Worm (Caenorhabditis elegans) whole organism, L1 larva: ENCODE measurements around the gene twk-5.

Experiments used
- C34B4.2 ChIP-seq: sonication (generic microtip); optimal IDR thresholded peaks from 2 replicates; lab custom pipeline; 2017; ENCODE audit warnings: mild to moderate bottlenecking, missing genetic modification characterization, missing compliant biosample characterization
- F16B12.6 ChIP-seq: fragments of 150-350 bp; optimal IDR thresholded peaks from 2 replicates; lab custom pipeline; 2014; ENCODE audit warnings: missing biosample characterization, missing genetic modification characterization
- aha-1 ChIP-seq: fragments of 150-350 bp; optimal IDR thresholded peaks from 2 replicates; lab custom pipeline; 2014; ENCODE audit warnings: missing biosample characterization, missing genetic modification characterization
- aly-2 ChIP-seq: fragments of 150-350 bp; optimal IDR thresholded peaks from 2 replicates; lab custom pipeline; 2014; ENCODE audit warnings: missing biosample characterization, missing genetic modification characterization
- ama-1 ChIP-seq: fragments of 150-350 bp; optimal IDR thresholded peaks from 2 replicates; lab custom pipeline; 2014
- ceh-63 ChIP-seq: fragments of 200-800 bp; sonication (Bioruptor generic); optimal IDR thresholded peaks from 2 replicates; lab custom pipeline; 2018; ENCODE audit warnings: mild to moderate bottlenecking, missing genetic modification characterization, missing compliant biosample characterization
- ceh-8 ChIP-seq: fragments of 200-800 bp; sonication (Bioruptor generic); optimal IDR thresholded peaks from 2 replicates; lab custom pipeline; 2018; ENCODE audit warnings: mild to moderate bottlenecking, missing genetic modification characterization, moderate library complexity, missing compliant biosample characterization
- ceh-88 ChIP-seq: fragments of 200-800 bp; sonication (Bioruptor generic); IDR thresholded peaks from 2 replicates; pipeline ENCODE4 v1.3.6; 2022; ENCODE audit warnings: missing genetic modification characterization, missing compliant biosample characterization
- ceh-90 ChIP-seq: sonication (generic microtip); optimal IDR thresholded peaks from 2 replicates; lab custom pipeline; 2016; ENCODE audit warnings: missing genetic modification characterization, missing compliant biosample characterization
- ces-1 ChIP-seq: fragments of 150-350 bp; optimal IDR thresholded peaks from 2 replicates; lab custom pipeline; 2014; ENCODE audit warnings: missing biosample characterization, missing genetic modification reagents, missing genetic modification characterization
- dsc-1 ChIP-seq: sonication (generic microtip); optimal IDR thresholded peaks from 2 replicates; lab custom pipeline; 2016; ENCODE audit warnings: mild to moderate bottlenecking, missing genetic modification characterization, missing compliant biosample characterization
- egl-27 ChIP-seq, 2 experiments: fragments of 150-350 bp in 1 of 2; sonication (generic microtip); optimal IDR thresholded peaks; 3 replicates each; lab custom pipeline; 2017 to 2018; ENCODE audit warnings: missing biosample characterization in 2 of 2, missing genetic modification characterization in 2 of 2, missing genetic modification reagents in 2 of 2
- elt-3 ChIP-seq, 6 experiments: fragments of 150-350 bp in 1 of 6; sonication (generic microtip); optimal IDR thresholded peaks; 2 replicates each; lab custom pipeline; 2017 to 2018; ENCODE audit warnings: missing biosample characterization in 6 of 6, missing genetic modification characterization in 6 of 6, inconsistent platforms in 1 of 6
- fos-1 ChIP-seq: fragments of 150-350 bp; optimal IDR thresholded peaks from 2 replicates; lab custom pipeline; 2014; ENCODE audit warnings: missing biosample characterization, missing genetic modification characterization
- hlh-17 ChIP-seq: fragments of 200-800 bp; sonication (Bioruptor generic); optimal IDR thresholded peaks from 2 replicates; lab custom pipeline; 2018; ENCODE audit warnings: missing genetic modification characterization, mild to moderate bottlenecking, missing compliant biosample characterization, moderate library complexity, borderline replicate concordance
- hlh-4 ChIP-seq: sonication (generic microtip); optimal IDR thresholded peaks from 2 replicates; lab custom pipeline; 2016; ENCODE audit warnings: mild to moderate bottlenecking, missing genetic modification characterization, missing compliant biosample characterization
- irx-1 ChIP-seq: sonication (generic microtip); optimal IDR thresholded peaks from 2 replicates; lab custom pipeline; 2016; ENCODE audit warnings: missing genetic modification characterization, missing compliant biosample characterization
- jun-1 ChIP-seq: fragments of 150-350 bp; optimal IDR thresholded peaks from 2 replicates; lab custom pipeline; 2014; ENCODE audit warnings: missing biosample characterization, missing genetic modification reagents, missing genetic modification characterization
- lin-13 ChIP-seq: fragments of 150-350 bp; optimal IDR thresholded peaks from 2 replicates; lab custom pipeline; 2014; ENCODE audit warnings: missing biosample characterization, missing genetic modification reagents, missing genetic modification characterization
- lin-35 ChIP-seq, 2 experiments: fragments of 150-350 bp; optimal IDR thresholded peaks; 2 replicates each; lab custom pipeline; 2014; ENCODE audit warnings: missing biosample characterization in 2 of 2, missing genetic modification characterization in 2 of 2, missing genetic modification reagents in 2 of 2
- lin-39 ChIP-seq: fragments of 150-350 bp; optimal IDR thresholded peaks from 2 replicates; lab custom pipeline; 2014; ENCODE audit warnings: missing biosample characterization, missing genetic modification reagents, missing genetic modification characterization
- lsy-2 ChIP-seq, 2 experiments: fragments of 150-350 bp; optimal IDR thresholded peaks; 2 replicates each; lab custom pipeline; 2014; ENCODE audit warnings: missing biosample characterization in 2 of 2, missing genetic modification characterization in 2 of 2
- mab-9 ChIP-seq: fragments of 200-800 bp; sonication (Bioruptor generic); IDR thresholded peaks from 2 replicates; pipeline ENCODE4 v1.3.6; 2022; ENCODE audit warnings: missing genetic modification reagents, missing genetic modification characterization, missing compliant biosample characterization
- mdl-1 ChIP-seq, 2 experiments: fragments of 150-350 bp; optimal IDR thresholded peaks; 2 replicates each; lab custom pipeline; 2014 to 2017; ENCODE audit warnings: missing biosample characterization in 2 of 2, missing genetic modification characterization in 2 of 2, inconsistent platforms in 1 of 2
- mep-1 ChIP-seq: fragments of 150-350 bp; optimal IDR thresholded peaks from 2 replicates; lab custom pipeline; 2014; ENCODE audit warnings: missing biosample characterization, missing genetic modification characterization
- nhr-11 ChIP-seq: fragments of 150-350 bp; optimal IDR thresholded peaks from 2 replicates; lab custom pipeline; 2014; ENCODE audit warnings: missing biosample characterization, missing genetic modification characterization
- nhr-19 ChIP-seq: fragments of 200-800 bp; sonication (Bioruptor generic); conservative IDR thresholded peaks from 2 replicates; pipeline ENCODE4 v1.3.6; 2022; ENCODE audit warnings: missing genetic modification characterization, missing compliant biosample characterization
- nhr-20 ChIP-seq: sonication (generic microtip); optimal IDR thresholded peaks from 2 replicates; lab custom pipeline; 2016; ENCODE audit warnings: mild to moderate bottlenecking, missing genetic modification characterization, missing compliant biosample characterization
- nhr-237 ChIP-seq: fragments of 150-350 bp; optimal IDR thresholded peaks from 2 replicates; lab custom pipeline; 2014; ENCODE audit warnings: missing biosample characterization, missing genetic modification characterization
- nhr-28 ChIP-seq: fragments of 150-350 bp; optimal IDR thresholded peaks from 2 replicates; lab custom pipeline; 2014; ENCODE audit warnings: missing biosample characterization, missing genetic modification characterization
- nhr-47 ChIP-seq: sonication (generic microtip); optimal IDR thresholded peaks from 2 replicates; lab custom pipeline; 2016; ENCODE audit warnings: mild to moderate bottlenecking, missing genetic modification characterization, moderate library complexity, missing compliant biosample characterization
- nhr-71 ChIP-seq: sonication (generic microtip); optimal IDR thresholded peaks from 2 replicates; lab custom pipeline; 2016; ENCODE audit warnings: mild to moderate bottlenecking, missing genetic modification characterization, moderate library complexity, missing compliant biosample characterization
- nhr-76 ChIP-seq: sonication (generic microtip); optimal IDR thresholded peaks from 2 replicates; lab custom pipeline; 2017; ENCODE audit warnings: missing biosample characterization, missing genetic modification characterization
- nhr-77 ChIP-seq: fragments of 150-350 bp; optimal IDR thresholded peaks from 2 replicates; lab custom pipeline; 2014; ENCODE audit warnings: missing biosample characterization, missing genetic modification characterization
- nhr-84 ChIP-seq: sonication (generic microtip); optimal IDR thresholded peaks from 2 replicates; lab custom pipeline; 2017; ENCODE audit warnings: missing biosample characterization, missing genetic modification characterization
- nhr-90 ChIP-seq: sonication (generic microtip); optimal IDR thresholded peaks from 2 replicates; lab custom pipeline; 2016; ENCODE audit warnings: mild to moderate bottlenecking, missing genetic modification characterization, missing compliant biosample characterization; ENCODE audit not compliant: poor library complexity
- pax-3 ChIP-seq: fragments of 200-800 bp; sonication (Bioruptor generic); optimal IDR thresholded peaks from 2 replicates; lab custom pipeline; 2018; ENCODE audit warnings: mild to moderate bottlenecking, missing genetic modification characterization, moderate library complexity, missing compliant biosample characterization
- pqm-1 ChIP-seq: sonication (generic microtip); optimal IDR thresholded peaks from 3 replicates; lab custom pipeline; 2017; ENCODE audit warnings: missing biosample characterization, missing genetic modification characterization
- rnt-1 ChIP-seq: sonication (generic microtip); optimal IDR thresholded peaks from 2 replicates; lab custom pipeline; 2016; ENCODE audit warnings: mild to moderate bottlenecking, missing genetic modification characterization, moderate library complexity, missing compliant biosample characterization
- skn-1 ChIP-seq: fragments of 150-350 bp; optimal IDR thresholded peaks from 2 replicates; lab custom pipeline; 2014; ENCODE audit warnings: missing biosample characterization, missing genetic modification characterization
- snu-23 ChIP-seq: sonication (generic microtip); optimal IDR thresholded peaks from 2 replicates; lab custom pipeline; 2016; ENCODE audit warnings: missing genetic modification characterization, missing compliant biosample characterization
- sox-4 ChIP-seq: sonication (generic microtip); optimal IDR thresholded peaks from 2 replicates; lab custom pipeline; 2016; ENCODE audit warnings: missing genetic modification characterization, missing compliant biosample characterization
- sptf-1 ChIP-seq: fragments of 150-350 bp; optimal IDR thresholded peaks from 2 replicates; lab custom pipeline; 2014; ENCODE audit warnings: missing biosample characterization, missing genetic modification characterization
- swsn-7 ChIP-seq: sonication (generic microtip); optimal IDR thresholded peaks from 2 replicates; lab custom pipeline; 2016; ENCODE audit warnings: missing genetic modification characterization, missing compliant biosample characterization
- tbx-2 ChIP-seq: sonication (generic microtip); optimal IDR thresholded peaks from 2 replicates; lab custom pipeline; 2016; ENCODE audit warnings: missing genetic modification characterization, missing compliant biosample characterization
- unc-62 ChIP-seq: fragments of 150-350 bp; optimal IDR thresholded peaks from 2 replicates; lab custom pipeline; 2014; ENCODE audit warnings: missing biosample characterization, missing genetic modification reagents, missing genetic modification characterization
- unc-86 ChIP-seq: sonication (generic microtip); optimal IDR thresholded peaks from 2 replicates; lab custom pipeline; 2016; ENCODE audit warnings: missing genetic modification characterization, missing compliant biosample characterization
- vab-15 ChIP-seq: sonication (generic microtip); optimal IDR thresholded peaks from 2 replicates; lab custom pipeline; 2017; ENCODE audit warnings: missing genotype, mild to moderate bottlenecking, missing genetic modification characterization, missing compliant biosample characterization
- xbp-1 ChIP-seq: sonication (generic microtip); optimal IDR thresholded peaks from 2 replicates; lab custom pipeline; 2016; ENCODE audit warnings: missing genetic modification characterization, missing compliant biosample characterization
- zag-1 ChIP-seq: fragments of 150-350 bp; optimal IDR thresholded peaks from 2 replicates; lab custom pipeline; 2014; ENCODE audit warnings: missing biosample characterization, missing genetic modification characterization

Gene twk-5

ce11 chrII:11473525-11474181 is 11.4 kb downstream of the twk-5 start, which contains the start of the genes metl-1 and W02B12.11 (continued):
- TF ChIP-seq jun-1 (tag; lab: Kevin White, UChicago) (peak; percentile 71), F16B12.6 (peak; percentile 54), hlh-17 (GFP tag; lab: Kevin White, UChicago) (no peak), nhr-47 (tag; lab: Kevin White, UChicago) (peak; percentile 91), nhr-11 (tag; lab: Kevin White, UChicago) (peak; percentile 49), xbp-1 (peak; percentile 85), hlh-4 (no peak), irx-1 (tag; lab: Kevin White, UChicago) (peak; percentile 74), nhr-19 (GFP tag; lab: Robert Waterston, UW) (peak; percentile 92), dsc-1 (tag; lab: Kevin White, UChicago) (peak; percentile 90), aly-2 (peak; percentile 29), nhr-77 (tag; lab: Kevin White, UChicago) (peak; percentile 39), nhr-237 (tag; lab: Kevin White, UChicago) (no peak), sptf-1 (tag; lab: Kevin White, UChicago) (no peak), rnt-1 (peak; percentile 93), C34B4.2 (tag; lab: Kevin White, UChicago) (no peak), swsn-7 (peak; percentile 90), ceh-88 (GFP tag; lab: Robert Waterston, UW) (0 out of 2 replicates have a peak, but pooled peaks have one; percentile 40), ceh-63 (GFP tag; lab: Kevin White, UChicago) (no peak), tbx-2 (tag; lab: Kevin White, UChicago) (peak; percentile 88), zag-1 (tag; lab: Kevin White, UChicago) (peak; percentile 46), unc-62 (no peak), nhr-90 (tag; lab: Kevin White, UChicago) (peak; percentile 92), nhr-71 (tag; lab: Kevin White, UChicago) (peak; percentile 92), nhr-84 (no peak), nhr-20 (peak; percentile 89), pax-3 (peak; percentile 52), lin-13 (GFP tag; lab: Kevin White, UChicago) (peak; percentile 67), vab-15 (tag; lab: Kevin White, UChicago) (no peak), nhr-76 (tag; lab: Kevin White, UChicago) (no peak), egl-27 (tag; optimal IDR thresholded peaks at IDR 0.05; lab: Kevin White, UChicago) (no peak), lin-39 (tag; lab: Kevin White, UChicago) (peak; percentile 88), lin-35 (GFP tag; optimal IDR thresholded peaks at IDR 0.05; lab: Kevin White, UChicago) (peak; percentile 83 to 85)

- TF ChIP-seq mep-1 (no peak), lsy-2 (tag; optimal IDR thresholded peaks at IDR 0.05; lab: Kevin White, UChicago) (no peak), mab-9 (no peak), nhr-84 (no peak), nhr-90 (tag; lab: Kevin White, UChicago) (peak; percentile 13), skn-1 (tag; lab: Kevin White, UChicago) (no peak), sptf-1 (tag; lab: Kevin White, UChicago) (no peak), ama-1 (lab: Kevin White, UChicago) (no peak), nhr-77 (tag; lab: Kevin White, UChicago) (no peak), ceh-90 (no peak), nhr-11 (tag; lab: Kevin White, UChicago) (no peak), nhr-47 (tag; lab: Kevin White, UChicago) (no peak), C34B4.2 (tag; lab: Kevin White, UChicago) (no peak), lin-35 (GFP tag; optimal IDR thresholded peaks at IDR 0.05; lab: Kevin White, UChicago) (peak in 1 of 2 experiments; percentile 56), hlh-4 (no peak), mdl-1 (tag; optimal IDR thresholded peaks at IDR 0.05; lab: Kevin White, UChicago) (peak in 1 of 2 experiments; percentile 71), jun-1 (tag; lab: Kevin White, UChicago) (no peak), ceh-8 (GFP tag; lab: Kevin White, UChicago) (no peak), nhr-237 (tag; lab: Kevin White, UChicago) (no peak), ces-1 (GFP tag; lab: Kevin White, UChicago) (no peak), nhr-28 (tag; lab: Kevin White, UChicago) (no peak), snu-23 (GFP tag; lab: Kevin White, UChicago) (peak; percentile 31), sox-4 (tag; lab: Kevin White, UChicago) (no peak), elt-3 (tag; optimal IDR thresholded peaks at IDR 0.05; lab: Kevin White, UChicago) (peak; percentile 2 to 93 (median 73)), rnt-1 (no peak), egl-27 (tag; optimal IDR thresholded peaks at IDR 0.05; lab: Kevin White, UChicago) (no peak), fos-1 (tag; lab: Kevin White, UChicago) (no peak), unc-86 (tag; lab: Kevin White, UChicago) (no peak), nhr-71 (tag; lab: Kevin White, UChicago) (peak; percentile 48), nhr-19 (GFP tag; lab: Robert Waterston, UW) (no peak; the same call in 1 of the 2 replicates), aha-1 (no peak), pqm-1 (no peak)
Observed at ce11 chrII:11472542-11472941, 12.6 kb downstream of the twk-5 start.
